Worm (Caenorhabditis elegans) whole organism, L2 larva: Measurements from ENCODE around the gene F08F1.3.

Experiments
- elt-3 ChIP-seq: sonication (generic microtip); optimal IDR thresholded peaks from 2 replicates; lab custom pipeline; 2017; ENCODE audit warnings: missing biosample characterization, missing genetic modification characterization
- lsy-2 ChIP-seq, 2 experiments: fragments of 150-350 bp in 1 of 2; sonication (generic microtip) in 1 of 2; optimal IDR thresholded peaks; 2 replicates each; lab custom pipeline; 2014 to 2017; ENCODE audit warnings: missing biosample characterization in 2 of 2, missing genetic modification characterization in 2 of 2
- nhr-25 ChIP-seq: fragments of 150-350 bp; sonication (generic microtip); optimal IDR thresholded peaks from 3 replicates; lab custom pipeline; 2014; ENCODE audit warnings: missing biosample characterization, missing genetic modification characterization
- nhr-77 ChIP-seq: fragments of 150-350 bp; optimal IDR thresholded peaks from 2 replicates; lab custom pipeline; 2014; ENCODE audit warnings: missing biosample characterization, missing genetic modification characterization
- skn-1 ChIP-seq: sonication (generic microtip); optimal IDR thresholded peaks from 2 replicates; lab custom pipeline; 2017; ENCODE audit warnings: missing biosample characterization, missing genetic modification characterization
- unc-39 ChIP-seq: fragments of 150-350 bp; optimal IDR thresholded peaks from 2 replicates; lab custom pipeline; 2014; ENCODE audit warnings: missing biosample characterization, missing genetic modification characterization
- unc-62 ChIP-seq: fragments of 150-350 bp; optimal IDR thresholded peaks from 2 replicates; lab custom pipeline; 2014; ENCODE audit warnings: missing biosample characterization, missing genetic modification reagents, missing genetic modification characterization

DNA sequence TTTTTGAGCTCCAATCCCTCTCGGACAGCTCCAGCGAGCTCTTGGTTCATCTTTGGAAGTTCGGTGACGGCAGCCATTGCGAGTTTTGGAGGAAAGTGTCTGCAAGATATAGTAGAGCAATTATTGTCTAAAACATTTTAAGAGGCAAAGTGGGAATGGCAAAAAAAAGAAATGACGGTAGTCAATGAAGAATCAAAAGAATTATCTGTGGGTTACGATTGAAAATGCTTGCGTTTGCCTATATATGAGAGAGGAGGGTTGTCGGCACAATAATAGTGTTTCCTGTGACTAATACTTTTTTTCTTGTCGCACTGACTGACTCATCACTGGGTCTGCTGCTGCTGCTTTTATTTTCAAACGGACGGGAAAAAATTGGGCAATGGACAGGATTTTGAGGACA is 5.0 kb upstream of the F08F1.3 start, which contains the start of gene tth-1:
- no peak for TF ChIP-seq unc-62
- TF ChIP-seq unc-39: no peak
- TF ChIP-seq nhr-77 (tag; lab: Kevin White, UChicago): no peak
- no peak for TF ChIP-seq elt-3 (tag; lab: Kevin White, UChicago)
- TF ChIP-seq lsy-2 (tag; optimal IDR thresholded peaks at IDR 0.05; lab: Kevin White, UChicago): no peak
- TF ChIP-seq nhr-25: no peak
- TF ChIP-seq skn-1 (tag; lab: Kevin White, UChicago): no peak
